Fruit fly (Drosophila melanogaster) whole organism, prepupa: Measurements from ENCODE around the gene Sema1a.

Experiments used
- Blimp-1 ChIP-seq: fragments of 200-800 bp; sonication (Bioruptor generic); optimal IDR thresholded peaks from 3 replicates; lab custom pipeline; 2017; ENCODE audit warnings: missing biosample characterization, missing genetic modification characterization, mild to moderate bottlenecking, moderate library complexity, missing genetic modification reagents
- CG10631 ChIP-seq: fragments of 200-800 bp; sonication (Bioruptor generic); optimal IDR thresholded peaks from 2 replicates; lab custom pipeline; 2016; ENCODE audit warnings: missing biosample characterization, missing genetic modification characterization
- CG10669 ChIP-seq: fragments of 200-800 bp; sonication (Bioruptor generic); optimal IDR thresholded peaks from 3 replicates; lab custom pipeline; 2018; ENCODE audit warnings: missing biosample characterization, mild to moderate bottlenecking, missing genetic modification characterization, moderate library complexity
- CG11294 ChIP-seq: fragments of 200-800 bp; sonication (Bioruptor generic); IDR thresholded peaks from 2 replicates; pipeline ENCODE4 v1.3.6; 2022; ENCODE audit warnings: missing biosample characterization, missing genetic modification characterization
- CG11762 ChIP-seq: fragments of 200-800 bp; sonication (Bioruptor generic); optimal IDR thresholded peaks from 3 replicates; lab custom pipeline; 2016; ENCODE audit warnings: missing biosample characterization, missing genetic modification characterization; ENCODE audit not compliant: insufficient read depth
- CG11902 ChIP-seq: fragments of 200-800 bp; sonication (Bioruptor generic); optimal IDR thresholded peaks from 3 replicates; lab custom pipeline; 2016; ENCODE audit warnings: missing biosample characterization, missing genetic modification characterization
- CG15336 ChIP-seq: fragments of 200-800 bp; sonication (Bioruptor generic); IDR thresholded peaks from 2 replicates; pipeline ENCODE4 v1.3.6; 2022; ENCODE audit warnings: missing biosample characterization, missing genetic modification characterization
- CG1621 ChIP-seq: fragments of 200-800 bp; sonication (Bioruptor generic); optimal IDR thresholded peaks from 3 replicates; lab custom pipeline; 2018; ENCODE audit warnings: missing biosample characterization, mild to moderate bottlenecking, missing genetic modification characterization
- CG3032 ChIP-seq: fragments of 200-800 bp; optimal IDR thresholded peaks from 2 replicates; lab custom pipeline; 2019; ENCODE audit warnings: missing biosample characterization, mild to moderate bottlenecking, missing genetic modification characterization, moderate library complexity
- CG31627 ChIP-seq: fragments of 200-800 bp; sonication (Bioruptor generic); optimal IDR thresholded peaks from 3 replicates; lab custom pipeline; 2016; ENCODE audit warnings: missing biosample characterization, missing genetic modification characterization
- CG32006 ChIP-seq: fragments of 200-800 bp; sonication (Bioruptor generic); optimal IDR thresholded peaks from 3 replicates; lab custom pipeline; 2017; ENCODE audit warnings: missing biosample characterization, mild to moderate bottlenecking, missing genetic modification characterization
- CG34406 ChIP-seq: fragments of 200-800 bp; sonication (Bioruptor generic); optimal IDR thresholded peaks from 3 replicates; lab custom pipeline; 2016; ENCODE audit warnings: missing biosample characterization, missing genetic modification characterization
- CG4318 ChIP-seq: fragments of 200-800 bp; sonication (Bioruptor generic); optimal IDR thresholded peaks from 3 replicates; lab custom pipeline; 2017; ENCODE audit warnings: missing biosample characterization, mild to moderate bottlenecking, missing genetic modification characterization
- CG6163 ChIP-seq: fragments of 200-800 bp; sonication (Bioruptor generic); IDR thresholded peaks from 3 replicates; pipeline ENCODE4 v1.3.6; 2022; ENCODE audit warnings: missing biosample characterization, missing genetic modification characterization
- CG6276 ChIP-seq: fragments of 200-800 bp; sonication (Bioruptor generic); optimal IDR thresholded peaks from 2 replicates; lab custom pipeline; 2017; ENCODE audit warnings: missing biosample characterization, mild to moderate bottlenecking, missing genetic modification characterization
- CG6792 ChIP-seq: fragments of 200-800 bp; sonication (Bioruptor generic); optimal IDR thresholded peaks from 3 replicates; lab custom pipeline; 2016; ENCODE audit warnings: missing biosample characterization, missing genetic modification characterization
- CG6808 ChIP-seq: fragments of 200-800 bp; sonication (Bioruptor generic); optimal IDR thresholded peaks from 3 replicates; lab custom pipeline; 2017; ENCODE audit warnings: missing biosample characterization, missing genetic modification characterization, mild to moderate bottlenecking, moderate library complexity, missing genetic modification reagents
- CG6854 ChIP-seq: fragments of 200-800 bp; sonication (Bioruptor generic); optimal IDR thresholded peaks from 2 replicates; lab custom pipeline; 2017; ENCODE audit warnings: missing biosample characterization, mild to moderate bottlenecking, missing genetic modification characterization
- CG8119 ChIP-seq: fragments of 200-800 bp; sonication (Bioruptor generic); IDR thresholded peaks from 3 replicates; pipeline ENCODE4 v1.3.6; 2022; ENCODE audit warnings: missing biosample characterization, missing genetic modification characterization
- CG8319 ChIP-seq: fragments of 200-800 bp; sonication (Bioruptor generic); optimal IDR thresholded peaks from 3 replicates; lab custom pipeline; 2016; ENCODE audit warnings: missing biosample characterization, missing genetic modification characterization
- CG8632 ChIP-seq: fragments of 200-800 bp; sonication (Bioruptor generic); optimal IDR thresholded peaks from 3 replicates; lab custom pipeline; 2016; ENCODE audit warnings: missing biosample characterization, missing genetic modification characterization
- CG9139 ChIP-seq: fragments of 200-800 bp; sonication (Bioruptor generic); optimal IDR thresholded peaks from 3 replicates; lab custom pipeline; 2017; ENCODE audit warnings: missing biosample characterization, mild to moderate bottlenecking, missing genetic modification characterization
- Eip75B ChIP-seq: fragments of 200-800 bp; sonication (Bioruptor generic); optimal IDR thresholded peaks from 3 replicates; lab custom pipeline; 2016; ENCODE audit warnings: missing biosample characterization, missing genetic modification characterization
- Eip78C ChIP-seq: fragments of 200-800 bp; sonication (Bioruptor generic); peaks from one replicate; lab custom pipeline; 2016; ENCODE audit warnings: missing biosample characterization, missing genetic modification characterization
- Eip93F ChIP-seq: fragments of 200-800 bp; sonication (Bioruptor generic); optimal IDR thresholded peaks from 2 replicates; lab custom pipeline; 2016; ENCODE audit warnings: missing biosample characterization, mild to moderate bottlenecking, missing genetic modification characterization
- Ets21C ChIP-seq: fragments of 200-800 bp; sonication (Bioruptor generic); optimal IDR thresholded peaks from 3 replicates; lab custom pipeline; 2016; ENCODE audit warnings: missing biosample characterization, missing genetic modification characterization
- Ets96B ChIP-seq: fragments of 200-800 bp; optimal IDR thresholded peaks from 2 replicates; lab custom pipeline; 2019; ENCODE audit warnings: missing biosample characterization, mild to moderate bottlenecking, missing genetic modification characterization, moderate library complexity
- Gug ChIP-seq: fragments of 200-800 bp; sonication (Bioruptor generic); IDR thresholded peaks from 2 replicates; pipeline ENCODE4 v1.3.6; 2022; ENCODE audit warnings: missing biosample characterization, missing genetic modification characterization
- Hr38 ChIP-seq: sonication (Bioruptor generic); optimal IDR thresholded peaks from 2 replicates; lab custom pipeline; 2016; ENCODE audit warnings: missing biosample characterization, missing genetic modification characterization
- Hr39 ChIP-seq: fragments of 200-800 bp; sonication (Bioruptor generic); optimal IDR thresholded peaks from 2 replicates; lab custom pipeline; 2016; ENCODE audit warnings: missing biosample characterization, missing genetic modification characterization
- Hr4 ChIP-seq: fragments of 200-800 bp; sonication (Bioruptor generic); optimal IDR thresholded peaks from 3 replicates; lab custom pipeline; 2016; ENCODE audit warnings: missing biosample characterization, missing genetic modification characterization
- Met ChIP-seq: fragments of 200-800 bp; sonication (Bioruptor generic); optimal IDR thresholded peaks from 3 replicates; lab custom pipeline; 2016; ENCODE audit warnings: missing biosample characterization, missing genetic modification characterization
- Smox ChIP-seq: fragments of 200-800 bp; sonication (Bioruptor generic); optimal IDR thresholded peaks from 3 replicates; lab custom pipeline; 2016; ENCODE audit warnings: missing biosample characterization, missing genetic modification characterization
- Sox102F ChIP-seq: fragments of 200-800 bp; sonication (Bioruptor generic); optimal IDR thresholded peaks from 2 replicates; lab custom pipeline; 2016; ENCODE audit warnings: missing biosample characterization, mild to moderate bottlenecking, missing genetic modification characterization
- Sox14 ChIP-seq: fragments of 200-800 bp; sonication (Bioruptor generic); optimal IDR thresholded peaks from 3 replicates; lab custom pipeline; 2016; ENCODE audit warnings: missing biosample characterization, missing genetic modification characterization
- achi ChIP-seq: fragments of 200-800 bp; sonication (Bioruptor generic); optimal IDR thresholded peaks from 3 replicates; lab custom pipeline; 2016; ENCODE audit warnings: missing biosample characterization, missing genetic modification characterization
- acj6 ChIP-seq: fragments of 200-800 bp; sonication (Bioruptor generic); optimal IDR thresholded peaks from 3 replicates; lab custom pipeline; 2016; ENCODE audit warnings: missing biosample characterization, missing genetic modification characterization
- cyc ChIP-seq: fragments of 200-800 bp; sonication (Bioruptor generic); optimal IDR thresholded peaks from 3 replicates; lab custom pipeline; 2016; ENCODE audit warnings: missing biosample characterization, missing genetic modification characterization
- dac ChIP-seq: fragments of 200-800 bp; sonication (Bioruptor generic); optimal IDR thresholded peaks from 2 replicates; lab custom pipeline; 2017; ENCODE audit warnings: missing biosample characterization, mild to moderate bottlenecking, missing genetic modification characterization
- dsx ChIP-seq: fragments of 200-800 bp; optimal IDR thresholded peaks from 3 replicates; lab custom pipeline; 2019; ENCODE audit warnings: missing biosample characterization, mild to moderate bottlenecking, missing genetic modification characterization, moderate library complexity; ENCODE audit not compliant: poor library complexity, severe bottlenecking
- eg ChIP-seq: fragments of 200-800 bp; sonication (Bioruptor generic); IDR thresholded peaks from 3 replicates; pipeline ENCODE4 v1.3.6; 2022; ENCODE audit warnings: missing biosample characterization, missing genetic modification characterization
- esn ChIP-seq: fragments of 200-800 bp; sonication (Bioruptor generic); optimal IDR thresholded peaks from 2 replicates; lab custom pipeline; 2016; ENCODE audit warnings: missing biosample characterization, mild to moderate bottlenecking, missing genetic modification characterization, moderate library complexity
- fd59A ChIP-seq: fragments of 200-800 bp; sonication (Bioruptor generic); optimal IDR thresholded peaks from 2 replicates; lab custom pipeline; 2017; ENCODE audit warnings: missing biosample characterization, mild to moderate bottlenecking, missing genetic modification characterization, missing genetic modification reagents
- fd85E ChIP-seq: fragments of 200-800 bp; sonication (Bioruptor generic); optimal IDR thresholded peaks from 3 replicates; lab custom pipeline; 2016; ENCODE audit warnings: missing biosample characterization, missing genetic modification characterization
- fkh ChIP-seq: fragments of 200-800 bp; sonication (Bioruptor generic); optimal IDR thresholded peaks from 3 replicates; lab custom pipeline; 2017; ENCODE audit warnings: missing biosample characterization, mild to moderate bottlenecking, missing genetic modification characterization, moderate library complexity
- lz ChIP-seq: fragments of 200-800 bp; sonication (Bioruptor generic); optimal IDR thresholded peaks from 3 replicates; lab custom pipeline; 2016; ENCODE audit warnings: missing biosample characterization, missing genetic modification characterization
- net ChIP-seq: fragments of 200-800 bp; sonication (Bioruptor generic); optimal IDR thresholded peaks from 3 replicates; lab custom pipeline; 2016; ENCODE audit warnings: missing biosample characterization, missing genetic modification characterization
- pdm3 ChIP-seq: fragments of 200-800 bp; sonication (Bioruptor generic); optimal IDR thresholded peaks from 3 replicates; lab custom pipeline; 2016; ENCODE audit warnings: missing biosample characterization, missing genetic modification characterization
- salr ChIP-seq, 2 experiments: fragments of 200-800 bp; sonication (Bioruptor generic); optimal IDR thresholded peaks; 3 replicates each; lab custom pipeline; 2016 to 2018; ENCODE audit warnings: missing biosample characterization in 2 of 2, missing genetic modification characterization in 2 of 2, mild to moderate bottlenecking in 1 of 2
- spab ChIP-seq: fragments of 200-800 bp; sonication (Bioruptor generic); optimal IDR thresholded peaks from 2 replicates; lab custom pipeline; 2017; ENCODE audit warnings: missing biosample characterization, mild to moderate bottlenecking, missing genetic modification characterization, missing genetic modification reagents
- svp ChIP-seq: fragments of 200-800 bp; sonication (Bioruptor generic); peaks from one replicate; lab custom pipeline; 2016; ENCODE audit warnings: missing biosample characterization, missing genetic modification characterization
- topi ChIP-seq: fragments of 200-800 bp; sonication (Bioruptor generic); optimal IDR thresholded peaks from 3 replicates; lab custom pipeline; 2016; ENCODE audit warnings: missing biosample characterization, missing genetic modification characterization
- vri ChIP-seq: fragments of 200-800 bp; sonication (Bioruptor generic); optimal IDR thresholded peaks from 3 replicates; lab custom pipeline; 2016; ENCODE audit warnings: missing biosample characterization, mild to moderate bottlenecking, missing genetic modification characterization

Gene Sema1a

DNA sequence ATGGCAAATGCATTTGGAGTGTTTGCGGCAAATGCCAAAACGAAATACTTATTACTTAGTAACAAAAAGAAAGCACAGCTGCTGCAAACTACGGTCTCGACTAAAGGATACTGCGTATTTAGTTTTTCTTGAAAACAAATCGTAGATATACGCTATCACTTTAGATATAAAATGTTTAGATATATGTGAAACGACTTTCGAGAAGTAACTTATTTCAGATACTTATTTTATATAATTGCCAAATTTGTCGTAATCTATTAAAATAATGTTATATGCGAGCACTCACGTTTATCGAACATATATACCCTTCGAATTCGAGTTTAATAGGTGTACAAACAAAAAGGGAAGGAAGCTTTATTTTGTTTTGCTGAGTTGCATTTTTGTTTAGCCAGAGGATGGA is 41.2 kb downstream of the Sema1a start:
- TF ChIP-seq achi (peak; percentile 46), CG32006 (GFP tag; lab: Kevin White, UChicago) (peak; percentile 40), CG11294 (GFP tag; lab: Robert Waterston, UW) (no peak), CG10631 (GFP tag; lab: Kevin White, UChicago) (peak; percentile 48), Ets96B (tag; lab: Kevin White, UChicago) (peak; percentile 40), CG31627 (GFP tag; lab: Kevin White, UChicago) (peak; percentile 46), CG6854 (no peak), CG6163 (GFP tag; lab: Robert Waterston, UW) (no peak), fkh (GFP tag; lab: Kevin White, UChicago) (no peak), vri (peak; percentile 22), CG11762 (GFP tag; lab: Kevin White, UChicago) (no peak), CG34406 (GFP tag; lab: Kevin White, UChicago) (peak; percentile 49), Met (GFP tag; lab: Kevin White, UChicago) (peak; percentile 51), pdm3 (GFP tag; lab: Kevin White, UChicago) (peak; percentile 50), spab (peak; percentile 33), Ets21C (peak; percentile 7), CG8632 (GFP tag; lab: Kevin White, UChicago) (peak; percentile 33), cyc (GFP tag; lab: Kevin White, UChicago) (peak; percentile 28), CG8119 (GFP tag; lab: Robert Waterston, UW) (no peak), CG1621 (tag; lab: Kevin White, UChicago) (no peak), eg (no peak), net (GFP tag; lab: Kevin White, UChicago) (peak; percentile 23), Smox (GFP tag; lab: Kevin White, UChicago) (peak; percentile 63), CG15336 (GFP tag; lab: Robert Waterston, UW) (no peak), topi (GFP tag; lab: Kevin White, UChicago) (peak; percentile 57), Hr38 (no peak), Hr4 (peak; percentile 44), CG4318 (no peak), Hr39 (peak; percentile 56), Eip93F (GFP tag; lab: Kevin White, UChicago) (no peak), lz (GFP tag; lab: Kevin White, UChicago) (peak; percentile 50), CG11902 (GFP tag; lab: Kevin White, UChicago) (no peak), Eip75B (peak; percentile 53), fd59A (GFP tag; lab: Kevin White, UChicago) (peak; percentile 25), esn (GFP tag; lab: Kevin White, UChicago) (peak; percentile 64), Sox14 (peak; percentile 38), CG8319 (GFP tag; lab: Kevin White, UChicago) (no peak), CG6792 (peak; percentile 38), salr (GFP tag; optimal IDR thresholded peaks at IDR 0.05; lab: Kevin White, UChicago) (peak in 1 of 2 experiments; percentile 7), CG10669 (GFP tag; lab: Kevin White, UChicago) (peak; percentile 55), dsx (GFP tag; lab: Kevin White, UChicago) (peak; percentile 62), svp (peak; percentile 79), dac (GFP tag; lab: Kevin White, UChicago) (no peak), Eip78C (peak; percentile 85), CG9139 (no peak), CG6276 (GFP tag; lab: Kevin White, UChicago) (no peak), acj6 (GFP tag; lab: Kevin White, UChicago) (peak; percentile 44), fd85E (GFP tag; lab: Kevin White, UChicago) (no peak), Sox102F (GFP tag; lab: Kevin White, UChicago) (peak; percentile 33), Gug (GFP tag; lab: Robert Waterston, UW) (no peak), CG3032 (tag; lab: Kevin White, UChicago) (peak; percentile 35), Blimp-1 (no peak), CG6808 (peak; percentile 18)
